Worm (Caenorhabditis elegans) whole organism, L2 larva: ENCODE measurements around the gene F55F10.3.

Experiments
- R02D3.7 ChIP-seq: fragments of 150-350 bp; optimal IDR thresholded peaks from 2 replicates; lab custom pipeline; 2014; ENCODE audit warnings: missing biosample characterization, missing genetic modification characterization
- ceh-82 ChIP-seq: fragments of 150-350 bp; optimal IDR thresholded peaks from 2 replicates; lab custom pipeline; 2014; ENCODE audit warnings: missing biosample characterization, missing genetic modification characterization
- egl-27 ChIP-seq: sonication (generic microtip); optimal IDR thresholded peaks from 3 replicates; lab custom pipeline; 2017; ENCODE audit warnings: missing biosample characterization, missing genetic modification reagents, missing genetic modification characterization
- fos-1 ChIP-seq: fragments of 150-350 bp; optimal IDR thresholded peaks from 2 replicates; lab custom pipeline; 2014; ENCODE audit warnings: missing biosample characterization, missing genetic modification characterization
- lin-39 ChIP-seq: fragments of 150-350 bp; optimal IDR thresholded peaks from 2 replicates; lab custom pipeline; 2014; ENCODE audit warnings: missing biosample characterization, missing genetic modification reagents, missing genetic modification characterization
- mdl-1 ChIP-seq, 2 experiments: fragments of 150-350 bp in 1 of 2; sonication (generic microtip) in 1 of 2; optimal IDR thresholded peaks; 2 replicates each; lab custom pipeline; 2017; ENCODE audit warnings: missing biosample characterization in 2 of 2, missing genetic modification characterization in 2 of 2
- nhr-237 ChIP-seq: fragments of 150-350 bp; optimal IDR thresholded peaks from 2 replicates; lab custom pipeline; 2014; ENCODE audit warnings: missing biosample characterization, missing genetic modification characterization
- nhr-25 ChIP-seq: fragments of 150-350 bp; sonication (generic microtip); optimal IDR thresholded peaks from 3 replicates; lab custom pipeline; 2014; ENCODE audit warnings: missing biosample characterization, missing genetic modification characterization
- nhr-77 ChIP-seq: fragments of 150-350 bp; optimal IDR thresholded peaks from 2 replicates; lab custom pipeline; 2014; ENCODE audit warnings: missing biosample characterization, missing genetic modification characterization
- skn-1 ChIP-seq: sonication (generic microtip); optimal IDR thresholded peaks from 2 replicates; lab custom pipeline; 2017; ENCODE audit warnings: missing biosample characterization, missing genetic modification characterization
- unc-39 ChIP-seq: fragments of 150-350 bp; optimal IDR thresholded peaks from 2 replicates; lab custom pipeline; 2014; ENCODE audit warnings: missing biosample characterization, missing genetic modification characterization
- unc-62 ChIP-seq: fragments of 150-350 bp; optimal IDR thresholded peaks from 2 replicates; lab custom pipeline; 2014; ENCODE audit warnings: missing biosample characterization, missing genetic modification reagents, missing genetic modification characterization

DNA sequence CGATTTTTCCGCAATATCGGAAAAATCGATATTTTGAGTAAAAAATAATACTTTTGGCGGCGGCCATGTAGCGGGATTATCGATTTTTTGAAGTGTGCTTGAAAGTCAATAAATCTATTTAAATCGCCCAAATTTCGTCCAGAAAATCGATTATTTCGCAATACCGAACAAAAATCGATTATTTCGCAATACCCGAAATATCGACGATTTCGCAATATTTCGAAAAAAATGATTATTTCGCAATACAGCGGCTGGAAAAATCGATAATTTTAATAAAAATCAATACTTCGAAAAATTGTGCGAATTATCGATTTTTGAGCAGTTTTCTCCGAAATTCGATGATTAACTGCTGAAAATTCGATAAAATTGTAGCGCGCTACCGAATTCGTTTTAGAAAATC, 41.7 kb upstream of the F55F10.3 start:
- TF ChIP-seq nhr-77 (no peak), ceh-82 (tag; lab: Kevin White, UChicago) (no peak), unc-39 (tag; lab: Kevin White, UChicago) (no peak), R02D3.7 (tag; lab: Kevin White, UChicago) (no peak), fos-1 (no peak), lin-39 (tag; lab: Kevin White, UChicago) (no peak), skn-1 (tag; lab: Kevin White, UChicago) (no peak), nhr-237 (no peak), unc-62 (GFP tag; lab: Kevin White, UChicago) (no peak), nhr-25 (tag; lab: Kevin White, UChicago) (no peak), egl-27 (no peak), mdl-1 (tag; optimal IDR thresholded peaks at IDR 0.05; lab: Kevin White, UChicago) (no peak)
